Worm (Caenorhabditis elegans): ENCODE measurements around the gene C24H12.8.

ce11 chrII:461297-461696 lies 38.3 kb upstream of the C24H12.8 start:
- no peak for TF ChIP-seq ceh-6 (GFP tag; optimal IDR thresholded peaks at IDR 0.05)
- TF ChIP-seq ets-4 (tag; optimal IDR thresholded peaks at IDR 0.05): no peak
- TF ChIP-seq ama-1 (optimal IDR thresholded peaks at IDR 0.05): no peak
- TF ChIP-seq hlh-13 (GFP tag; optimal IDR thresholded peaks at IDR 0.05): no peak
- no peak for TF ChIP-seq unc-55 (GFP tag; optimal IDR thresholded peaks at IDR 0.05)
- TF ChIP-seq hlh-30 (tag; optimal IDR thresholded peaks at IDR 0.05; ENCODE audit: insufficient read depth): no peak
- TF ChIP-seq lin-11 (tag; optimal IDR thresholded peaks at IDR 0.05): no peak
- TF ChIP-seq eyg-1 (tag; optimal IDR thresholded peaks at IDR 0.05): no peak
- no peak for TF ChIP-seq nfya-1 (tag; optimal IDR thresholded peaks at IDR 0.05)
- TF ChIP-seq ceh-19 (GFP tag; optimal IDR thresholded peaks at IDR 0.05): no peak
- TF ChIP-seq C38D4.7 (GFP tag; optimal IDR thresholded peaks at IDR 0.05): no peak
- TF ChIP-seq pha-4 (tag; optimal IDR thresholded peaks at IDR 0.05): no peak
